Worm (Caenorhabditis elegans): ENCODE data around the gene C09G5.14.

Gene C09G5.14

DNA sequence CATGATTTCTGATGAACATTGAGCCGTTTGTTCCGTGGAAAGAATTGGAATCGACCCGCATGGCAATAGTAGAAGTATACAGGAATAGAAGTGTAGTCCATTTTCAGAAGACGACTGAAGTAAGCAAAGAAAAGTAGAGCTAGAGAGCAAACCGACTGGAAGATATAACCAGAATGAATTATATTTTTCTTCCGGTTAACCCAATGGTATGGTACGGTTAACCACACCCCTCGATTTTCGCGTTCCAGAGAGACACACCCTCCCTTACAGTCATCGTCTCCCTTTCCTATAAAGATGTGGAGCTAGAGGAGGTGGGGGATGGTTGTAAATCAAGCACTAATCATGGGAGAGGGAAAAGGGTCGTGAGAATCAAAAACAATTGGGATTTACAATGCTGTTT, at the start of gene C09G5.14:
Gene C09G5.14 (minus strand): TSS at position 101 of the 400 bp plus-strand sequence.
- no peak for TF ChIP-seq nhr-237 (tag; optimal IDR thresholded peaks at IDR 0.05)
- TF ChIP-seq lsy-2 (tag; optimal IDR thresholded peaks at IDR 0.05) = no peak
- no peak for TF ChIP-seq lin-13 (tag; optimal IDR thresholded peaks at IDR 0.05)
- no peak for TF ChIP-seq flh-1 (GFP tag; optimal IDR thresholded peaks at IDR 0.05)
- no peak for TF ChIP-seq nhr-12 (tag; optimal IDR thresholded peaks at IDR 0.05)

ce11 chrII:10769291-10769690, 46.3 kb upstream of the C09G5.14 start:
- peak; percentile 88 for TF ChIP-seq ces-1 (GFP tag; optimal IDR thresholded peaks at IDR 0.05)
- TF ChIP-seq ceh-43 (GFP tag; optimal IDR thresholded peaks at IDR 0.05) = no peak
- no peak for TF ChIP-seq cnd-1 (tag; optimal IDR thresholded peaks at IDR 0.05)
- TF ChIP-seq ceh-83 (GFP tag; optimal IDR thresholded peaks at IDR 0.05) = no peak
- TF ChIP-seq zip-8 (tag; optimal IDR thresholded peaks at IDR 0.05) = no peak
- no peak for TF ChIP-seq elt-3 (tag; optimal IDR thresholded peaks at IDR 0.05)

DNA sequence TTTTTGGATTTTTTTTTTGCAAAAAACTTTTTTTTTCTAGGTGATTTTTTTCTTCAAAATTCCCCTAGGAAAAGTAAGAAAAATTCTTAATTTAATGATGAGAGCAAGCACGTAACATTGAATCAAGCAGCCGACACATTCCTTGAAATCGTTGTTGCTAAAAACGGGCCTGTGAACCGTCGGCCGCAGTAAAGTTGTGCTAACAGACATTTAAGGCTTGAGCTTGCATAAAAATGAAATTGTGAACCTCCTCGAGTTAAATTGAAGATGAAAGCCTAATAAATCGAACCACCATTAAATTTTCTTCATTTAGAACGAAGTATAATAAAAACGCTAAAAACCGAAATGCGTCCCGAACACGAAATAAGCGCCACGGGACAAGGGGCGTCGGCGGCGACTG, 45.0 kb upstream of the C09G5.14 start:
- TF ChIP-seq unc-120 (tag; optimal IDR thresholded peaks at IDR 0.05; ENCODE audit: poor library complexity, severe bottlenecking) = no peak

DNA sequence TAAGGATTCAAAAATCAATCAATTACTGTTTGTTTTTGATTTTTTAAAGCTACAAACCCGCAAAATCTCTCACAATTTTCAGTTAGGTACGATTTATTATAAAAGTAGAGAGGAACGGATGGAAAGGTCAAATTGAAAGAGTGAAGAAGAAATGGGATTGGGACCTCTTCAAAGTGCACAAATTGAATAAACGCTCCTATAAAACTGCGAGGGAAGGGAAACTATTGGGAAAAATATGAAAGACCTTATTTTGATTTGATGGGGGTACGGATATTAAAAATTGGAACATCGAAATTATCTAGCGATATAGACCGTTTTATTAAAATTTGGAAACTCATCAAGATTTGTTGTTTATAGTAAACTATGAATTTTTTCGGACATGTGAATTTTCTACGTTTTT, 43.8 kb upstream of the C09G5.14 start:
- no peak for TF ChIP-seq unc-120 (tag; optimal IDR thresholded peaks at IDR 0.05; ENCODE audit: poor library complexity, severe bottlenecking)
- TF ChIP-seq ces-1 (GFP tag; optimal IDR thresholded peaks at IDR 0.05) = peak; percentile 79

DNA sequence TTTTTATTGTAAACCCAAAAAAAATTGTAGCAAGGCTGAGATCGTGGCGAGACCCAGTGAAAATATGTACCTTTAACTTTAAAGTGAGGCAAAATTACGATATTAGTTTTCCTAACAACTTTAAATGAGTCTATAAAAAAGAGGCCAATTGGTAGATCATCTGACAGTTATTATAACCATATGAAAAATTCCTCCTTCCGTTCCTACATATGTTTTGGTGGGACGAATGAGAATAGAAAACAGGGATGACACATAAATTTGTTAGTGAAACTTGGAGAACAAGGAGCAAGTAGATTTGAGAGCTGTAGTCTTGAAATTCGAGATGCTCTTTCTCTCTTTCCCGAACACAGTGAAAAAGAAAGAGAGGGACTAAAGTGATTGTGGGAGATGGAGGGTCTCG, 42.3 kb upstream of the C09G5.14 start:
- TF ChIP-seq bed-3 (GFP tag; optimal IDR thresholded peaks at IDR 0.05) (no peak), ces-1 (GFP tag; optimal IDR thresholded peaks at IDR 0.05) (no peak), nhr-76 (tag; optimal IDR thresholded peaks at IDR 0.05) (no peak), zip-8 (tag; optimal IDR thresholded peaks at IDR 0.05) (no peak), ztf-11 (tag; optimal IDR thresholded peaks at IDR 0.05) (no peak), unc-120 (tag; optimal IDR thresholded peaks at IDR 0.05; ENCODE audit: poor library complexity, severe bottlenecking) (no peak), M03D4.4 (tag; optimal IDR thresholded peaks at IDR 0.05) (no peak), nhr-237 (tag; optimal IDR thresholded peaks at IDR 0.05) (no peak), ham-2 (GFP tag; optimal IDR thresholded peaks at IDR 0.05) (no peak), snpc-4 (tag; optimal IDR thresholded peaks at IDR 0.05) (no peak), mls-2 (tag; optimal IDR thresholded peaks at IDR 0.05) (no peak), mab-5 (tag; optimal IDR thresholded peaks at IDR 0.05) (no peak), cnd-1 (tag; optimal IDR thresholded peaks at IDR 0.05) (no peak), lsy-2 (tag; optimal IDR thresholded peaks at IDR 0.05) (no peak)

ce11 chrII:10761653-10762052, 38.7 kb upstream of the C09G5.14 start:
- TF ChIP-seq mep-1 (tag; optimal IDR thresholded peaks at IDR 0.05) = no peak
- TF ChIP-seq tbx-8 (GFP tag; optimal IDR thresholded peaks at IDR 0.05) = peak; percentile 1
- TF ChIP-seq ces-1 (GFP tag; optimal IDR thresholded peaks at IDR 0.05) = peak; percentile 75

- no peak for TF ChIP-seq drap-1 (GFP tag; optimal IDR thresholded peaks at IDR 0.05)
- TF ChIP-seq mab-5 (tag; optimal IDR thresholded peaks at IDR 0.05) = no peak
- TF ChIP-seq ces-1 (GFP tag; optimal IDR thresholded peaks at IDR 0.05) = peak; percentile 73
- no peak for TF ChIP-seq sem-2 (GFP tag; optimal IDR thresholded peaks at IDR 0.05)
These were observed 37.8 kb upstream of the C09G5.14 start for ce11 chrII:10760801-10761200.

DNA sequence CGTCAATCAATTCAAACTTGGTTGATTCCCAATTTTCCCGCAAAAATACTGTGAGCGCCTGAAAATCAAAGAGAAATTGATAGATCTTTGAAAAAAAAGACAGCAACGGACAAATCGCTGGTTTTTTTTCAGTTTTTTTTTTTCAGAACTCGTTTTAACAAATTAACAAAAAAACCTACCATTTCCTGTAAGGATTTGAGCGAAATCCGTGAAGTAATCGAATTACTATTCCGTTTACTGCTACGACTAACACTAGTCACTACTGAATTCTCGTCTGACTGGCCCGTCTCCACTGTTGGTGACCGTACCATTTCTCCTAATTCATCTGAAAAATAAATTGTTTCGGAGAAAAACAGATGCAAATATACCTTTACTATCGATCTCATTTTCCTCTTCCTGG, 36.5 kb upstream of the C09G5.14 start:
- TF ChIP-seq mls-2 (tag; optimal IDR thresholded peaks at IDR 0.05) (no peak), ham-2 (GFP tag; optimal IDR thresholded peaks at IDR 0.05) (no peak), bed-3 (GFP tag; optimal IDR thresholded peaks at IDR 0.05) (no peak)

DNA sequence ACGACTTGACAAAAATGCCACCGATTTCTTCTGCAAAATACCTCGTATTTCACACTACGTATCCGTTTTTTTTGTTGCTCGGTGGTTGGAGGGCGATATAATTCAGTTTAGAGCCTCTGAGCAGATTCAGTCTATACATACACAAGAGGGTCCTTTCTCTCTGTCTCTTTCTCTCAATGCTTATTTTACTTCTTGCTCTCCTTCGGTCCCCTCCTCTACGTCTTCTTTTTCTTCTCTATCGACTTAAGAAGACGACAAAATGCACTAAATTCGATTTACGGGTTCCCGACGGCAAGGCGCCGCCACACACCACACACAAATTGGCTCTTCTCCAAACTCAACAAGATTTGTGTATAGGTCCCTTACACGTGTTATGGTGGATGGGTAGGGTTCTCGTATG, 36.0 kb upstream of the C09G5.14 start:
- TF ChIP-seq ces-1 (GFP tag; optimal IDR thresholded peaks at IDR 0.05) = peak; percentile 97
- no peak for TF ChIP-seq sptf-1 (tag; optimal IDR thresholded peaks at IDR 0.05)

Data from whole organism, mixed stage, embryonic.